Worm (Caenorhabditis elegans) whole organism, late embryonic: ENCODE data around the gene srd-54.

Source experiments
- C38D4.7 ChIP-seq: fragments of 200-800 bp; sonication (Bioruptor generic); optimal IDR thresholded peaks from 2 replicates; lab custom pipeline; 2018; ENCODE audit warnings: mild to moderate bottlenecking, missing genetic modification characterization, moderate library complexity, missing compliant biosample characterization
- F13H6.1 ChIP-seq: sonication (generic microtip); optimal IDR thresholded peaks from 2 replicates; lab custom pipeline; 2016; ENCODE audit warnings: missing genetic modification characterization, missing compliant biosample characterization
- K09A11.1 ChIP-seq: sonication (generic microtip); optimal IDR thresholded peaks from 2 replicates; lab custom pipeline; 2017; ENCODE audit warnings: antibody characterized with exemption, mild to moderate bottlenecking, missing genetic modification characterization, missing compliant biosample characterization; ENCODE audit not compliant: insufficient read depth
- Y22D7AL.16 ChIP-seq: sonication (generic microtip); optimal IDR thresholded peaks from 2 replicates; lab custom pipeline; 2016; ENCODE audit warnings: missing genetic modification characterization, missing compliant biosample characterization
- ahr-1 ChIP-seq: sonication (generic microtip); optimal IDR thresholded peaks from 2 replicates; lab custom pipeline; 2016; ENCODE audit warnings: missing genetic modification characterization, missing compliant biosample characterization
- ama-1 ChIP-seq: fragments of 150-350 bp; optimal IDR thresholded peaks from 2 replicates; lab custom pipeline; 2014
- ceh-18 ChIP-seq: sonication (generic microtip); optimal IDR thresholded peaks from 2 replicates; lab custom pipeline; 2016; ENCODE audit warnings: missing genetic modification characterization, missing compliant biosample characterization
- ceh-24 ChIP-seq: sonication (generic microtip); optimal IDR thresholded peaks from 2 replicates; lab custom pipeline; 2016; ENCODE audit warnings: mild to moderate bottlenecking, missing genetic modification characterization, missing compliant biosample characterization
- ceh-31 ChIP-seq: sonication (generic microtip); optimal IDR thresholded peaks from 2 replicates; lab custom pipeline; 2016; ENCODE audit warnings: missing genetic modification characterization, missing compliant biosample characterization
- ceh-45 ChIP-seq: fragments of 200-800 bp; sonication (Bioruptor generic); IDR thresholded peaks from 2 replicates; pipeline ENCODE4 v1.3.6; 2022; ENCODE audit warnings: missing genetic modification reagents, missing genetic modification characterization, missing compliant biosample characterization
- ceh-48 ChIP-seq: sonication (generic microtip); optimal IDR thresholded peaks from 2 replicates; lab custom pipeline; 2016; ENCODE audit warnings: missing genetic modification characterization, inconsistent platforms, missing compliant biosample characterization
- ceh-6 ChIP-seq: fragments of 200-800 bp; sonication (Bioruptor generic); optimal IDR thresholded peaks from 2 replicates; lab custom pipeline; 2018; ENCODE audit warnings: mild to moderate bottlenecking, missing genetic modification characterization, missing compliant biosample characterization
- dmd-4 ChIP-seq: sonication (generic microtip); optimal IDR thresholded peaks from 2 replicates; lab custom pipeline; 2016; ENCODE audit warnings: borderline replicate concordance, missing genetic modification characterization, missing compliant biosample characterization
- elt-2 ChIP-seq: sonication (generic microtip); optimal IDR thresholded peaks from 2 replicates; lab custom pipeline; 2016; ENCODE audit warnings: missing genetic modification reagents, missing genetic modification characterization, missing compliant biosample characterization
- elt-4 ChIP-seq: sonication (generic microtip); optimal IDR thresholded peaks from 2 replicates; lab custom pipeline; 2016; ENCODE audit warnings: missing genetic modification characterization, missing compliant biosample characterization
- ets-4 ChIP-seq: sonication (generic microtip); optimal IDR thresholded peaks from 2 replicates; lab custom pipeline; 2016; ENCODE audit warnings: missing genetic modification characterization, missing compliant biosample characterization
- eyg-1 ChIP-seq: sonication (generic microtip); optimal IDR thresholded peaks from 2 replicates; lab custom pipeline; 2016; ENCODE audit warnings: missing genotype, missing genetic modification characterization, missing compliant biosample characterization
- fkh-10 ChIP-seq: fragments of 150-350 bp; optimal IDR thresholded peaks from 2 replicates; lab custom pipeline; 2014; ENCODE audit warnings: missing biosample characterization, missing genetic modification reagents, missing genetic modification characterization
- hlh-30 ChIP-seq: sonication (generic microtip); optimal IDR thresholded peaks from 2 replicates; lab custom pipeline; 2017; ENCODE audit warnings: antibody characterized with exemption, missing genetic modification characterization, missing compliant biosample characterization; ENCODE audit not compliant: insufficient read depth
- hlh-6 ChIP-seq: sonication (generic microtip); optimal IDR thresholded peaks from 2 replicates; lab custom pipeline; 2016; ENCODE audit warnings: missing genotype, missing genetic modification characterization, missing compliant biosample characterization
- lim-6 ChIP-seq: sonication (generic microtip); optimal IDR thresholded peaks from 2 replicates; lab custom pipeline; 2016; ENCODE audit warnings: missing genetic modification characterization, missing compliant biosample characterization
- lin-11 ChIP-seq: fragments of 200-800 bp; sonication (Bioruptor generic); optimal IDR thresholded peaks from 2 replicates; lab custom pipeline; 2018; ENCODE audit warnings: mild to moderate bottlenecking, missing genetic modification characterization, missing compliant biosample characterization
- madf-2 ChIP-seq: sonication (generic microtip); optimal IDR thresholded peaks from 2 replicates; lab custom pipeline; 2017; ENCODE audit warnings: missing genetic modification characterization, missing compliant biosample characterization
- nfya-1 ChIP-seq: sonication (generic microtip); optimal IDR thresholded peaks from 2 replicates; lab custom pipeline; 2017; ENCODE audit warnings: missing genetic modification characterization, mild to moderate bottlenecking, missing compliant biosample characterization, antibody characterized with exemption, moderate library complexity
- nhr-232 ChIP-seq: sonication (generic microtip); optimal IDR thresholded peaks from 2 replicates; lab custom pipeline; 2016; ENCODE audit warnings: missing genetic modification characterization, missing compliant biosample characterization
- npax-4 ChIP-seq: sonication (generic microtip); optimal IDR thresholded peaks from 2 replicates; lab custom pipeline; 2016; ENCODE audit warnings: missing genetic modification characterization, missing compliant biosample characterization
- pat-9 ChIP-seq: fragments of 200-800 bp; sonication (Bioruptor generic); optimal IDR thresholded peaks from 2 replicates; lab custom pipeline; 2018; ENCODE audit warnings: mild to moderate bottlenecking, missing genetic modification characterization, moderate library complexity, missing compliant biosample characterization
- pqm-1 ChIP-seq: sonication (generic microtip); optimal IDR thresholded peaks from 2 replicates; lab custom pipeline; 2016; ENCODE audit warnings: missing genetic modification characterization, missing compliant biosample characterization
- pros-1 ChIP-seq: fragments of 150-350 bp; optimal IDR thresholded peaks from 2 replicates; lab custom pipeline; 2014; ENCODE audit warnings: missing biosample characterization, missing genetic modification reagents, missing genetic modification characterization
- sox-2 ChIP-seq: fragments of 200-800 bp; sonication (Bioruptor generic); IDR thresholded peaks from 2 replicates; pipeline ENCODE4 v1.3.6; 2022; ENCODE audit warnings: missing genetic modification reagents, missing genetic modification characterization, missing compliant biosample characterization
- zip-5 ChIP-seq: sonication (generic microtip); optimal IDR thresholded peaks from 2 replicates; lab custom pipeline; 2016; ENCODE audit warnings: missing genetic modification characterization, missing compliant biosample characterization
- ztf-16 ChIP-seq: sonication (generic microtip); optimal IDR thresholded peaks from 2 replicates; lab custom pipeline; 2017; ENCODE audit warnings: missing genetic modification characterization, missing compliant biosample characterization

srd-54 gene

ce11 chrII:7394690-7395054 is 37.8 kb upstream of the srd-54 start, which contains the start of gene bath-44:
Gene bath-44, plus strand, starts transcription at chrII:7394955.
- TF ChIP-seq sox-2 (no peak), ztf-16 (tag; lab: Kevin White, UChicago) (no peak), fkh-10 (GFP tag; lab: Kevin White, UChicago) (no peak), pros-1 (no peak)

ce11 chrII:7396081-7396480 is 36.3 kb upstream of the srd-54 start:
- TF ChIP-seq eyg-1 (tag; lab: Kevin White, UChicago) (no peak), nfya-1 (tag; lab: Kevin White, UChicago) (no peak), hlh-6 (tag; lab: Kevin White, UChicago) (no peak), ceh-24 (tag; lab: Kevin White, UChicago) (no peak), elt-4 (no peak), Y22D7AL.16 (no peak), nhr-232 (tag; lab: Kevin White, UChicago) (no peak), lin-11 (tag; lab: Kevin White, UChicago) (no peak), pros-1 (no peak), pqm-1 (tag; lab: Kevin White, UChicago) (no peak), ceh-6 (GFP tag; lab: Kevin White, UChicago) (no peak), zip-5 (tag; lab: Kevin White, UChicago) (no peak), ceh-45 (GFP tag; lab: Robert Waterston, UW) (no peak)

- TF ChIP-seq ceh-18 (tag; lab: Kevin White, UChicago): no peak
- TF ChIP-seq eyg-1 (tag; lab: Kevin White, UChicago): no peak
- no peak for TF ChIP-seq C38D4.7 (GFP tag; lab: Kevin White, UChicago)
- TF ChIP-seq Y22D7AL.16: no peak
- no peak for TF ChIP-seq npax-4
- no peak for TF ChIP-seq madf-2 (tag; lab: Kevin White, UChicago)
- TF ChIP-seq ceh-31 (tag; lab: Kevin White, UChicago): peak; percentile 4
- TF ChIP-seq ets-4 (tag; lab: Kevin White, UChicago): peak; percentile 45
- TF ChIP-seq lim-6: no peak
- no peak for TF ChIP-seq F13H6.1 (tag; lab: Kevin White, UChicago)
Measured at ce11 chrII:7397273-7397840, 35.1 kb upstream of the srd-54 start.

- TF ChIP-seq dmd-4 (tag; lab: Kevin White, UChicago): no peak
- peak; percentile 11 for TF ChIP-seq elt-2 (tag; lab: Kevin White, UChicago)
- no peak for TF ChIP-seq ceh-18 (tag; lab: Kevin White, UChicago)
- no peak for TF ChIP-seq pat-9 (tag; lab: Kevin White, UChicago)
- TF ChIP-seq, all 69 proteins: peak for 1
Measured at ce11 chrII:7398712-7399111, 33.7 kb upstream of the srd-54 start, which contains the start of gene C07D10.1. Gene C07D10.1, plus strand, starts transcription at chrII:7399012.

ce11 chrII:7402625-7403024 is 29.8 kb upstream of the srd-54 start, which contains the start of gene nas-7:
Gene nas-7, minus strand, starts transcription at chrII:7402725.
- no peak for TF ChIP-seq ama-1 (lab: Kevin White, UChicago)

- no peak for TF ChIP-seq pat-9 (tag; lab: Kevin White, UChicago)
- no peak for TF ChIP-seq ceh-48 (tag; lab: Kevin White, UChicago)
- peak; percentile 36 for TF ChIP-seq hlh-30 (tag; lab: Kevin White, UChicago)
- TF ChIP-seq K09A11.1 (tag; lab: Kevin White, UChicago): no peak
- no peak for TF ChIP-seq fkh-10 (GFP tag; lab: Kevin White, UChicago)
- no peak for TF ChIP-seq ahr-1
- TF ChIP-seq madf-2 (tag; lab: Kevin White, UChicago): no peak
- TF ChIP-seq nhr-232 (tag; lab: Kevin White, UChicago): no peak
Measured at ce11 chrII:7404001-7404400, 28.4 kb upstream of the srd-54 start.
